Fruit fly (Drosophila melanogaster) whole organism, adult: ENCODE measurements around the gene CG3552.

Source experiments
- CG11617 ChIP-seq: fragments of 200-800 bp; sonication (Bioruptor generic); optimal IDR thresholded peaks from 2 replicates; lab custom pipeline; 2017; ENCODE audit warnings: mild to moderate bottlenecking, missing biosample characterization, missing genetic modification reagents, missing genetic modification characterization
- CG12768 ChIP-seq: fragments of 200-800 bp; sonication (Bioruptor generic); optimal IDR thresholded peaks from 2 replicates; lab custom pipeline; 2017; ENCODE audit warnings: missing biosample characterization, missing genetic modification characterization, mild to moderate bottlenecking, moderate library complexity, missing genetic modification reagents
- CG14711 ChIP-seq: fragments of 200-800 bp; sonication (Bioruptor generic); optimal IDR thresholded peaks from 2 replicates; lab custom pipeline; 2018; ENCODE audit warnings: missing biosample characterization, mild to moderate bottlenecking, missing genetic modification characterization, moderate library complexity
- CG1620 ChIP-seq: fragments of 200-800 bp; sonication (Bioruptor generic); optimal IDR thresholded peaks from 2 replicates; lab custom pipeline; 2016; ENCODE audit warnings: missing biosample characterization, missing genetic modification characterization
- CG33017 ChIP-seq: fragments of 200-800 bp; sonication (Bioruptor generic); optimal IDR thresholded peaks from 2 replicates; lab custom pipeline; 2018; ENCODE audit warnings: missing biosample characterization, mild to moderate bottlenecking, missing genetic modification characterization, moderate library complexity
- CG5204 ChIP-seq: fragments of 200-800 bp; sonication (Bioruptor generic); optimal IDR thresholded peaks from 2 replicates; lab custom pipeline; 2016; ENCODE audit warnings: missing biosample characterization, missing genetic modification characterization
- CG7045 ChIP-seq: fragments of 200-800 bp; sonication (Bioruptor generic); optimal IDR thresholded peaks from 2 replicates; lab custom pipeline; 2017; ENCODE audit warnings: missing biosample characterization, mild to moderate bottlenecking, missing genetic modification characterization
- CG7101 ChIP-seq: fragments of 200-800 bp; sonication (Bioruptor generic); optimal IDR thresholded peaks from 2 replicates; lab custom pipeline; 2018; ENCODE audit warnings: missing biosample characterization, mild to moderate bottlenecking, missing genetic modification characterization, moderate library complexity
- Clk ChIP-seq: fragments of 200-800 bp; sonication (Bioruptor generic); optimal IDR thresholded peaks from 2 replicates; lab custom pipeline; 2017; ENCODE audit warnings: missing biosample characterization, missing genetic modification characterization
- Crg-1 ChIP-seq: fragments of 200-800 bp; sonication (Bioruptor generic); optimal IDR thresholded peaks from 2 replicates; lab custom pipeline; 2016; ENCODE audit warnings: missing biosample characterization, missing genetic modification characterization
- Hr96 ChIP-seq: fragments of 200-800 bp; sonication (Bioruptor generic); optimal IDR thresholded peaks from 2 replicates; lab custom pipeline; 2016; ENCODE audit warnings: missing biosample characterization, missing genetic modification characterization
- Mnt ChIP-seq: fragments of 200-800 bp; sonication (Bioruptor generic); optimal IDR thresholded peaks from 2 replicates; lab custom pipeline; 2016; ENCODE audit warnings: missing biosample characterization, mild to moderate bottlenecking, missing genetic modification characterization
- bab1 ChIP-seq: fragments of 200-800 bp; sonication (Bioruptor generic); optimal IDR thresholded peaks from 3 replicates; lab custom pipeline; 2019; ENCODE audit warnings: missing biosample characterization, mild to moderate bottlenecking, missing genetic modification characterization, moderate library complexity
- cic ChIP-seq: fragments of 200-800 bp; sonication (Bioruptor generic); optimal IDR thresholded peaks from 2 replicates; lab custom pipeline; 2017; ENCODE audit warnings: missing biosample characterization, mild to moderate bottlenecking, missing genetic modification characterization, moderate library complexity
- cnc ChIP-seq, 2 experiments: fragments of >200 bp; optimal IDR thresholded peaks; 2 replicates each; lab custom pipeline; 2017
- kay ChIP-seq: fragments of 200-800 bp; sonication (Bioruptor generic); peaks from one replicate; lab custom pipeline; 2016; ENCODE audit warnings: missing biosample characterization, missing genetic modification characterization, borderline replicate concordance
- ovo ChIP-seq: fragments of 200-800 bp; sonication (Bioruptor generic); optimal IDR thresholded peaks from 2 replicates; lab custom pipeline; 2016; ENCODE audit warnings: missing biosample characterization, missing genetic modification characterization
- pad ChIP-seq: fragments of 200-800 bp; sonication (Bioruptor generic); optimal IDR thresholded peaks from 3 replicates; lab custom pipeline; 2017; ENCODE audit warnings: missing biosample characterization, missing genetic modification characterization, mild to moderate bottlenecking, moderate library complexity, missing genetic modification reagents
- tj ChIP-seq: fragments of 200-800 bp; sonication (Bioruptor generic); optimal IDR thresholded peaks from 3 replicates; lab custom pipeline; 2017; ENCODE audit warnings: missing biosample characterization, mild to moderate bottlenecking, missing genetic modification characterization, moderate library complexity
- toe ChIP-seq: fragments of 200-800 bp; sonication (Bioruptor generic); optimal IDR thresholded peaks from 2 replicates; lab custom pipeline; 2016; ENCODE audit warnings: missing biosample characterization, missing genetic modification characterization

Gene CG3552

dm6 chr3L:9502856-9503255 is 46.7 kb downstream of the CG3552 start:
- TF ChIP-seq CG33017 (tag; lab: Kevin White, UChicago) (no peak), cnc (optimal IDR thresholded peaks at IDR 0.05; lab: Kevin White, UChicago) (no peak), cic (GFP tag; lab: Kevin White, UChicago) (peak; percentile 52)

dm6 chr3L:9503552-9504317 is 47.6 kb downstream of the CG3552 start:
- TF ChIP-seq CG7101 (peak; percentile 9), CG12768 (GFP tag; lab: Kevin White, UChicago) (no peak), Mnt (GFP tag; lab: Kevin White, UChicago) (peak; percentile 13), CG7045 (GFP tag; lab: Kevin White, UChicago) (peak; percentile 35), CG33017 (tag; lab: Kevin White, UChicago) (peak; percentile 32), cnc (optimal IDR thresholded peaks at IDR 0.05; lab: Kevin White, UChicago) (no peak), kay (peak; percentile 59)

- TF ChIP-seq CG1620 (GFP tag; lab: Kevin White, UChicago) (no peak), ovo (GFP tag; lab: Kevin White, UChicago) (peak; percentile 81)
Measured at dm6 chr3L:9504530-9504929, 48.4 kb downstream of the CG3552 start.

- TF ChIP-seq pad (GFP tag; lab: Kevin White, UChicago), result no peak
- TF ChIP-seq Hr96 (GFP tag; lab: Kevin White, UChicago), result peak; percentile 7
- no peak for TF ChIP-seq CG5204 (GFP tag; lab: Kevin White, UChicago)
- TF ChIP-seq ovo (GFP tag; lab: Kevin White, UChicago), result no peak
- peak; percentile 86 for TF ChIP-seq Mnt (GFP tag; lab: Kevin White, UChicago)
- TF ChIP-seq CG7045 (GFP tag; lab: Kevin White, UChicago), result peak; percentile 25
- no peak for TF ChIP-seq toe (GFP tag; lab: Kevin White, UChicago)
- peak; percentile 19 for TF ChIP-seq CG33017 (tag; lab: Kevin White, UChicago)
- peak; percentile 28 for TF ChIP-seq bab1 (GFP tag; lab: Kevin White, UChicago)
- TF ChIP-seq tj (GFP tag; lab: Kevin White, UChicago), result peak; percentile 70
- no peak for TF ChIP-seq cnc (optimal IDR thresholded peaks at IDR 0.05; lab: Kevin White, UChicago)
- peak; percentile 39 for TF ChIP-seq kay
- peak; percentile 11 for TF ChIP-seq cic (GFP tag; lab: Kevin White, UChicago)
- peak; percentile 49 for TF ChIP-seq CG12768 (GFP tag; lab: Kevin White, UChicago)
- TF ChIP-seq CG11617 (GFP tag; lab: Kevin White, UChicago), result peak; percentile 42
- peak; percentile 48 for TF ChIP-seq CG14711 (tag; lab: Kevin White, UChicago)
- TF ChIP-seq CG7101, result peak; percentile 42
- TF ChIP-seq Crg-1 (GFP tag; lab: Kevin White, UChicago), result no peak
- no peak for TF ChIP-seq Clk (GFP tag; lab: Kevin White, UChicago)
- TF ChIP-seq CG1620 (GFP tag; lab: Kevin White, UChicago), result peak; percentile 53
Measured at dm6 chr3L:9505007-9505712, 49.0 kb downstream of the CG3552 start, which contains the start of gene path. TSS of gene path (minus strand) at chr3L:9505328.

- TF ChIP-seq bab1 (GFP tag; lab: Kevin White, UChicago) (no peak), tj (GFP tag; lab: Kevin White, UChicago) (peak; percentile 34), toe (GFP tag; lab: Kevin White, UChicago) (no peak)
Measured at dm6 chr3L:9505713-9506062, 49.6 kb downstream of the CG3552 start.

dm6 chr3L:9506421-9506820 is 50.3 kb downstream of the CG3552 start:
- TF ChIP-seq CG5204 (GFP tag; lab: Kevin White, UChicago), result no peak
- peak; percentile 41 for TF ChIP-seq kay

dm6 chr3L:9508653-9509036 is 52.5 kb downstream of the CG3552 start:
- TF ChIP-seq CG1620 (GFP tag; lab: Kevin White, UChicago), result no peak
- TF ChIP-seq CG14711 (tag; lab: Kevin White, UChicago), result peak; percentile 24
- no peak for TF ChIP-seq Crg-1 (GFP tag; lab: Kevin White, UChicago)
